Fruit fly (Drosophila melanogaster): ENCODE measurements around the gene epsilonCOP.

The epsilonCOP gene

DNA sequence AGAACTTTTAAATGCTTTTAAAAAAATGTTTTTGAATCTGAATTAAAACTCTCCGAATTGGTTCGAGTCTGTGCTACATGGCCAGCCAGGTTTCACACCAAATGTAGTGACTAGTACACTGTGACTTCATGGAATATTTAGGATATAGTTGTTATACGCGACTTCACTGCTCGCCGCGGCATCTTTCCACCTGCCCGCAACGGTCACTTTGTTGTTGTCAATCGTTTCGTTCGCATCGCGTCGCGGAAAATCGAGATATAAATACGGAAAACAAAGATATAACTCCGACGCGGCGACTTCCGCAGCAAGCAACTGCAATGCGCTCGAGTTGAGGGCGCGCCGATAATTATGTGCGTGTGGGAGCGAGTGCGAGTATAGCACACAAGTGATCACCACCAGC, 9.6 kb downstream of the epsilonCOP start, which contains the start of gene CG31637 (continued):
- TF ChIP-seq CG8290 (GFP tag; optimal IDR thresholded peaks at IDR 0.05): no peak
- peak in 1 of 2 experiments; percentile 87 for TF ChIP-seq CG8290 (tag; optimal IDR thresholded peaks at IDR 0.05)
- no peak for TF ChIP-seq zen2 (GFP tag; IDR thresholded peaks at IDR 0.05; ENCODE audit: partially characterized antibody)
- peak; percentile 20 for TF ChIP-seq CG7928 (GFP tag; optimal IDR thresholded peaks at IDR 0.05)
- TF ChIP-seq HmgD (GFP tag; optimal IDR thresholded peaks at IDR 0.05): no peak
- peak; percentile 31 for TF ChIP-seq sd (tag; optimal IDR thresholded peaks at IDR 0.05)
- no peak for TF ChIP-seq lilli (GFP tag; optimal IDR thresholded peaks at IDR 0.05)
- peak; percentile 23 for TF ChIP-seq CG6765 (GFP tag; optimal IDR thresholded peaks at IDR 0.05)
- peak; percentile 21 for TF ChIP-seq CrebB (tag; optimal IDR thresholded peaks at IDR 0.05)
- peak; percentile 12 for TF ChIP-seq CG12391 (tag; optimal IDR thresholded peaks at IDR 0.05)
- TF ChIP-seq CG14710 (tag; optimal IDR thresholded peaks at IDR 0.05): peak; percentile 53
- no peak for TF ChIP-seq jing (GFP tag; optimal IDR thresholded peaks at IDR 0.05)
- peak; percentile 27 for TF ChIP-seq CG9609 (GFP tag; optimal IDR thresholded peaks at IDR 0.05)
- peak; percentile 42; the same call in 2 of the 3 replicates for TF ChIP-seq knrl (GFP tag; IDR thresholded peaks at IDR 0.05; ENCODE audit: partially characterized antibody)
- no peak for TF ChIP-seq CG5180 (GFP tag; optimal IDR thresholded peaks at IDR 0.05)
- TF ChIP-seq CG17829 (tag; optimal IDR thresholded peaks at IDR 0.05): peak; percentile 74
- peak; percentile 17; the same call in 1 of the 2 replicates for TF ChIP-seq Xrp1 (GFP tag; IDR thresholded peaks at IDR 0.05)
- 0 out of 3 replicates have a peak, but pooled peaks have one; percentile 13 for TF ChIP-seq CG17361 (GFP tag; IDR thresholded peaks at IDR 0.05)
- peak; percentile 39 for TF ChIP-seq HLHmδ (GFP tag; optimal IDR thresholded peaks at IDR 0.05)
- peak; percentile 21 for TF ChIP-seq p53 (GFP tag; optimal IDR thresholded peaks at IDR 0.05)
- TF ChIP-seq CG8089 (GFP tag; optimal IDR thresholded peaks at IDR 0.05): peak; percentile 2
- no peak for TF ChIP-seq CG7745 (tag; optimal IDR thresholded peaks at IDR 0.05)
- no peak for TF ChIP-seq Hr51 (GFP tag; optimal IDR thresholded peaks at IDR 0.05)
- no peak for TF ChIP-seq CG12219 (GFP tag; optimal IDR thresholded peaks at IDR 0.05)
- TF ChIP-seq gfzf (GFP tag; optimal IDR thresholded peaks at IDR 0.05): peak; percentile 99
- TF ChIP-seq NC2β (GFP tag; optimal IDR thresholded peaks at IDR 0.05): peak; percentile 37
- TF ChIP-seq exex (tag; optimal IDR thresholded peaks at IDR 0.05): peak; percentile 17
- peak; percentile 43; the same call in 1 of the 2 replicates for TF ChIP-seq tna (GFP tag; IDR thresholded peaks at IDR 0.05; ENCODE audit: partially characterized antibody)
- peak; percentile 14 for TF ChIP-seq CG13296 (GFP tag; optimal IDR thresholded peaks at IDR 0.05)

DNA sequence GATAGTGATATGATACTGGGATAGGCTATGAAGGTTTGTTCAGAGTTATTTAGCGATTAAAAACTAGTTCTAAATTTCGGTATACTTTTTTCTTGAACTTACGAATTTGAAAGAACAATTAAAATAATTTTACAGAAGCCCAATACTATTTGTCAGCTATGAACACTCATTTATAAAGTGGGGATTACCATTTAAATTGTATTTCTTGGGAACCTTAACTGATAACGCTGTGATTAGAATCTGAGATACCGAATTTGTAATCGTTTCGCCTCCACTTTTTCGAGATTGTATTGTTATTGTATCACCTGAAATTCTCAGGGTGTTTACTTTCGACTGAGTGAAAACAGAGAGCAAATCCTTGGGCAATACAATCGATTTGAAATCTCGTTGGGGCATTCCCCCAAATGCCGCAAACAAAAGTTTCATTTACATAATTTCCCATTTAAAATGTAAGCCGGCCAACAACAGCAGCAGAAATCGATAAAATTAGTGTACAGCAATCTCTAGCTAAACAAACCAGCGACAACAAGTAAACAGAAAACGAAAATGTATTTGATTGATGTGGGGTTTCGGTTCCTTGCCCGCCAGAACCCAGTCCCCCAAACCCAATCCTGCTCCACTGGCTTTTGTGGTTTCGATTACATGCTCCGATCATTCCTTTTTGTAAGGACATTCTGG, 11.9 kb downstream of the epsilonCOP start:
- TF ChIP-seq twi (tag; optimal IDR thresholded peaks at IDR 0.05) (no peak), grn (GFP tag; optimal IDR thresholded peaks at IDR 0.05) (peak; percentile 75), CG32532 (GFP tag; IDR thresholded peaks at IDR 0.05) (no peak), CG31441 (GFP tag; IDR thresholded peaks at IDR 0.05) (no peak), exex (tag; optimal IDR thresholded peaks at IDR 0.05) (peak; percentile 62), CG9437 (GFP tag; optimal IDR thresholded peaks at IDR 0.05) (no peak), phol (tag; optimal IDR thresholded peaks at IDR 0.05) (no peak), NK7.1 (GFP tag; optimal IDR thresholded peaks at IDR 0.05) (no peak), Ets65A (GFP tag) (no peak), CG18599 (GFP tag; optimal IDR thresholded peaks at IDR 0.05) (no peak), abd-A (tag; optimal IDR thresholded peaks at IDR 0.05) (no peak), lmd (GFP tag; IDR thresholded peaks at IDR 0.05) (no peak), onecut (GFP tag; IDR thresholded peaks at IDR 0.05) (peak; percentile 76), CG18619 (GFP tag; optimal IDR thresholded peaks at IDR 0.05) (no peak), CG2129 (GFP tag; IDR thresholded peaks at IDR 0.05; ENCODE audit: partially characterized antibody) (no peak), CG32767 (GFP tag; IDR thresholded peaks at IDR 0.05) (peak; percentile 54; the same call in 1 of the 2 replicates), CG6175 (GFP tag; IDR thresholded peaks at IDR 0.05) (no peak), ap (GFP tag; IDR thresholded peaks at IDR 0.05) (no peak), CG14441 (GFP tag; IDR thresholded peaks at IDR 0.05) (no peak), Meics (GFP tag; optimal IDR thresholded peaks at IDR 0.05) (no peak), CG13296 (GFP tag; optimal IDR thresholded peaks at IDR 0.05) (no peak), CHES-1-like (GFP tag; optimal IDR thresholded peaks at IDR 0.05) (no peak), en (GFP tag; optimal IDR thresholded peaks at IDR 0.05) (no peak)

Data from whole organism, embryonic.